Worm (Caenorhabditis elegans): ENCODE data around the gene sre-28.

sre-28 gene

DNA sequence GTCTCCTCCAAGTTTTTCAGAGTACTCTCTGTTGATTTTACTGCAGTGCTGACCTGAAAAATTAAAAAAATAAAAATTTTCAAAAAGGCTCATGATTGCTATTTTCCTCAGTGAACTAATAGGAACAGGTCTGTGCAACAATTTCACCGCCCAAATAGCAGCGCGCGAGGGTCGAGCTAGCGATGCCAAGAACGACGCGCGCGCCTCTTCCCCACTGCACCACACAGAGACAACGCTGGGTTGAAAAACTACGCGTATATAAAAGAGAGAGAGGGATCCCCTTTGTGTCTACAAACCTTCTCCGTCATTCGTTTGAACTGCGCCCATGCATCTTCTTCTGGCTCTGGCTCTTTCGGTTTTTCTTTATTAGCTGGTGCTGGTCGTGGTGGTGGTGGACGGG, 25.9 kb downstream of the sre-28 start (continued):
- TF ChIP-seq nhr-43 (tag; optimal IDR thresholded peaks at IDR 0.05; ENCODE audit: poor library complexity, severe bottlenecking) = peak; percentile 62
- TF ChIP-seq ZK546.5 (tag; optimal IDR thresholded peaks at IDR 0.05) = no peak
- no peak for TF ChIP-seq nhr-237 (tag; optimal IDR thresholded peaks at IDR 0.05)
- TF ChIP-seq ceh-82 (tag; optimal IDR thresholded peaks at IDR 0.05) = peak; percentile 23
- no peak for TF ChIP-seq nhr-23 (tag; optimal IDR thresholded peaks at IDR 0.05)
- peak; percentile 53 for TF ChIP-seq ama-1 (optimal IDR thresholded peaks at IDR 0.05)
- peak; percentile 2 for TF ChIP-seq skn-1 (tag; optimal IDR thresholded peaks at IDR 0.05)
- TF ChIP-seq eor-1 (tag; optimal IDR thresholded peaks at IDR 0.05) = no peak
- TF ChIP-seq nhr-12 (tag; optimal IDR thresholded peaks at IDR 0.05) = no peak
- TF ChIP-seq jun-1 (tag; optimal IDR thresholded peaks at IDR 0.05) = peak; percentile 2
- no peak for TF ChIP-seq ztf-11 (tag; optimal IDR thresholded peaks at IDR 0.05)
- peak; percentile 76 for TF ChIP-seq ztf-4 (tag; optimal IDR thresholded peaks at IDR 0.05)
- no peak for TF ChIP-seq unc-39 (tag; optimal IDR thresholded peaks at IDR 0.05)
- no peak for TF ChIP-seq mdl-1 (tag; optimal IDR thresholded peaks at IDR 0.05)
- peak; percentile 52 for TF ChIP-seq elt-2 (tag; optimal IDR thresholded peaks at IDR 0.05)
- peak; percentile 61 for TF ChIP-seq lsy-12 (tag; optimal IDR thresholded peaks at IDR 0.05)
- TF ChIP-seq daf-12 (tag; optimal IDR thresholded peaks at IDR 0.05) = no peak
- peak; percentile 16 for TF ChIP-seq unc-62 (GFP tag; optimal IDR thresholded peaks at IDR 0.05)
- peak; percentile 70 for TF ChIP-seq nfya-1 (tag; optimal IDR thresholded peaks at IDR 0.05; ENCODE audit: insufficient read depth)
- TF ChIP-seq egl-5 (tag; optimal IDR thresholded peaks at IDR 0.05) = peak; percentile 59

DNA sequence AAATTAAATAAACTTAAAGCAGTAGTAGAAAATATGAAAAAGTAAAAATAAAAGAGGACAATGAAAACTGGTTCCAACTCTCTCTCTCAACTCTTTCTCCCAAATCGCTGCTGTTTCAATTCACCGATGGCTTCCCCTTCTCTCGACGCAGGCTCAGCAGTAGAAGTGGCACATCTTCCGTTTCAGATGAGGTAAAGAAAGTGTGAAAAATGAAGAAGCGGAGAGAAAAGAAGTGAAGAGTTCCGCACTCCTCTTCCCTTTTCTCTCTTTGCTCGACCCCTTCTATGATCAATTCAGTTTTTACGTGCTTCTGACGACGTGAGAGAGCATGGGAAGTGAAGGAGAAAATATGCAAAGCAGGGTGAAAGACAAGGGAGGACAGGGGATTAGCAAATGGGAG, 30.1 kb downstream of the sre-28 start:
- TF ChIP-seq ceh-28 (tag; optimal IDR thresholded peaks at IDR 0.05) = no peak
- peak; percentile 72 for TF ChIP-seq fkh-10 (GFP tag; optimal IDR thresholded peaks at IDR 0.05)
- peak; percentile 46 for TF ChIP-seq nfya-1 (tag; optimal IDR thresholded peaks at IDR 0.05; ENCODE audit: insufficient read depth)
- peak; percentile 1 for TF ChIP-seq lin-39 (tag; optimal IDR thresholded peaks at IDR 0.05)

DNA sequence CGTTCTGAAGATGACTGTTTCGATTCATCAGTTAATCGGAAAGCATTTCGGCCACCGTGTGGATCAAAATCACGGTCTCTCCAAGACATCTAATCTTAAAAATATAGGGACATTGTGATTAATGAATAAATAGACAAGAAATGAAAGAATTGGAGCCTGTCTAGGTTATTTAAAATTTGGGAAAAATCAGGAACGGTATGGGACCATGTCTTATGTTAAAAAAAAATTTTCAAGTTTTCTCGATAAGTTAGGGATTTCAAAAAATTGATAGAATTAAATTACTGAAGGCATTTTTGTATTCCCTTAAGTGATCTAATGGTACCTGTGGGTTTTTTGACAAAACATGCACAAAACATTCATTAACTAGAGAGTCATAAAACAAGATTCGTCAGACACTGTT, 31.9 kb downstream of the sre-28 start, which contains the start of gene unc-41:
Gene unc-41, minus strand, starts transcription at position 101 of the 400 bp plus-strand sequence.
- no peak for TF ChIP-seq zag-1 (tag; optimal IDR thresholded peaks at IDR 0.05)
- TF ChIP-seq nhr-25 (tag; optimal IDR thresholded peaks at IDR 0.05) = no peak
- no peak for TF ChIP-seq hmg-11 (tag; optimal IDR thresholded peaks at IDR 0.05)
- TF ChIP-seq pqm-1 (tag; optimal IDR thresholded peaks at IDR 0.05) = no peak

DNA sequence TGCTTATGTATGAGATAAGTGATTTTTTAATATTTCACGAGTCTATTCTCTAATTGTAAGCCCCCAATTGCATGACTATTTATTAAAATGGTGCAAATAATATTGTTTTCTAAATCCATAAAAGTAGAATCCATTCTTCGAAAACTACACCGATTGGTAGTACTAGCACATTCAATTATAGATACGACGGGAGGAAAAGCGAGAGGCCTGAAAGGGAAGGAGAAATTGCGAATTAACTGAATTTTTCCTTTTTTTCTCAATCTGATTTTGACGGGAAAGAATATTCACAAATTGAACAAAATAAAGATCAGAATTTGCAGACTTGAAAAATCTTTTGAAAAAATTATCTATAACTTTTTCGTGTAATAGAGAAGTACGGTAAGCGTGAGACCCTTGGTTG, 33.0 kb downstream of the sre-28 start:
- TF ChIP-seq fkh-10 (GFP tag; optimal IDR thresholded peaks at IDR 0.05) (peak; percentile 62), ceh-16 (tag; optimal IDR thresholded peaks at IDR 0.05) (no peak)

- TF ChIP-seq hmg-11 (tag; optimal IDR thresholded peaks at IDR 0.05) = peak; percentile 48
- TF ChIP-seq aly-2 (tag; optimal IDR thresholded peaks at IDR 0.05) = no peak
- peak; percentile 60 for TF ChIP-seq nfya-1 (tag; optimal IDR thresholded peaks at IDR 0.05; ENCODE audit: insufficient read depth)
- TF ChIP-seq fkh-2 (tag; optimal IDR thresholded peaks at IDR 0.05) = no peak
- TF ChIP-seq snpc-4 (tag; optimal IDR thresholded peaks at IDR 0.05) = peak; percentile 5
- TF ChIP-seq lin-39 (tag; optimal IDR thresholded peaks at IDR 0.05) = peak; percentile 59
- TF ChIP-seq pha-4 (tag; optimal IDR thresholded peaks at IDR 0.05) = no peak
These were observed 34.2 kb downstream of the sre-28 start for ce11 chrV:9978425-9978824.

DNA sequence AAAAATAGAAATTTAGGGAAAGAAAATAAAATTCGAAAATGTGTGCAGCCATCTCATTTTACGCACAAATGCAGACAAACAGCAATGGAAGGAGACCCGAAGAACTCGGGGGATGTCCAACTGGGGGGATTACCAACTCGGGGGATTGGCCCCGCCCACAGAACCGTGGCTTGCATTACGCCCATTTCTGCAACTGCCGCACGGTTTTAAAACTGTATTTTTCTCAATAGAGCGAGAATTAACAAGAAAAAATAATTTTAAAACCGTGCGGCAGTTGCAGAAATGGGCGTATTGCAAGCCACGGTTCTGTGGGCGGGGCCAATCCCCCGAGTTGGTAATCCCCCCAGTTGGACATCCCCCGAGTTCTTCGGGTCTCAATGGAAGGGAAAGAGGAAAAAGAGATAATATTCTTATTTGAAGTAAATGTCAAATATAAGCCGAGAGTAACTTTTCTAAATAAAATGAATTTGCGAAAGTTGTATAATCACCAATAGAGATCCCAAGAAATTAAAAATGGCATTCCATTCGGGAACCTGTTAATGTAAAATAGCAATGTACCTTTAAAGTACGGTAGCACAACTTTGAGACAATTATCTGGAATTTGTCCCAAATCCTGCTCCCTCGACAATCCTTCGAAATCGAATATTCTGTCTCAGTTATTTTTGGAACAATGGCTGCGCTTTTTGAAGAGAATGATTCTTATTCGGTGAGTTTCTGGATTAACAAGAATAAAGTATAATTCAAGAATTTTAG, 36.7 kb downstream of the sre-28 start, which contains the start of the genes ruvb-1 and tofu-1:
Gene ruvb-1, minus strand, starts transcription at position 72 of the 753 bp plus-strand sequence.
Gene tofu-1, plus strand, starts transcription at position 417 of the 753 bp plus-strand sequence.
- peak; percentile 75 for TF ChIP-seq nhr-23 (tag; optimal IDR thresholded peaks at IDR 0.05)
- TF ChIP-seq ceh-28 (tag; optimal IDR thresholded peaks at IDR 0.05) = peak; percentile 43
- TF ChIP-seq elt-2 (tag; optimal IDR thresholded peaks at IDR 0.05) = peak; percentile 47
- peak; percentile 47 for TF ChIP-seq lin-15B (tag; optimal IDR thresholded peaks at IDR 0.05)
- TF ChIP-seq tbx-2 (tag; optimal IDR thresholded peaks at IDR 0.05) = peak; percentile 48
- TF ChIP-seq nhr-25 (tag; optimal IDR thresholded peaks at IDR 0.05) = peak; percentile 56
- TF ChIP-seq lin-39 (tag; optimal IDR thresholded peaks at IDR 0.05) = peak; percentile 31
- TF ChIP-seq nfya-1 (tag; optimal IDR thresholded peaks at IDR 0.05; ENCODE audit: insufficient read depth) = peak; percentile 59
- peak; percentile 43 for TF ChIP-seq lsy-12 (tag; optimal IDR thresholded peaks at IDR 0.05)
- peak; percentile 53 for TF ChIP-seq hmg-11 (tag; optimal IDR thresholded peaks at IDR 0.05)
- peak; percentile 70 for TF ChIP-seq nhr-43 (tag; optimal IDR thresholded peaks at IDR 0.05; ENCODE audit: poor library complexity, severe bottlenecking)
- peak; percentile 19 for TF ChIP-seq R02D3.7 (tag; optimal IDR thresholded peaks at IDR 0.05)
